Fruit fly (Drosophila melanogaster) whole organism, adult: ENCODE data around the gene CG13084.

Source experiments
- CG11617 ChIP-seq: fragments of 200-800 bp; sonication (Bioruptor generic); optimal IDR thresholded peaks from 2 replicates; lab custom pipeline; 2017; ENCODE audit warnings: mild to moderate bottlenecking, missing biosample characterization, missing genetic modification reagents, missing genetic modification characterization
- CG12768 ChIP-seq: fragments of 200-800 bp; sonication (Bioruptor generic); optimal IDR thresholded peaks from 2 replicates; lab custom pipeline; 2017; ENCODE audit warnings: missing biosample characterization, missing genetic modification characterization, mild to moderate bottlenecking, moderate library complexity, missing genetic modification reagents
- CG14711 ChIP-seq: fragments of 200-800 bp; sonication (Bioruptor generic); optimal IDR thresholded peaks from 2 replicates; lab custom pipeline; 2018; ENCODE audit warnings: missing biosample characterization, mild to moderate bottlenecking, missing genetic modification characterization, moderate library complexity
- CG1620 ChIP-seq: fragments of 200-800 bp; sonication (Bioruptor generic); optimal IDR thresholded peaks from 2 replicates; lab custom pipeline; 2016; ENCODE audit warnings: missing biosample characterization, missing genetic modification characterization
- CG33017 ChIP-seq: fragments of 200-800 bp; sonication (Bioruptor generic); optimal IDR thresholded peaks from 2 replicates; lab custom pipeline; 2018; ENCODE audit warnings: missing biosample characterization, mild to moderate bottlenecking, missing genetic modification characterization, moderate library complexity
- CG5204 ChIP-seq: fragments of 200-800 bp; sonication (Bioruptor generic); optimal IDR thresholded peaks from 2 replicates; lab custom pipeline; 2016; ENCODE audit warnings: missing biosample characterization, missing genetic modification characterization
- CG7045 ChIP-seq: fragments of 200-800 bp; sonication (Bioruptor generic); optimal IDR thresholded peaks from 2 replicates; lab custom pipeline; 2017; ENCODE audit warnings: missing biosample characterization, mild to moderate bottlenecking, missing genetic modification characterization
- CG7101 ChIP-seq: fragments of 200-800 bp; sonication (Bioruptor generic); optimal IDR thresholded peaks from 2 replicates; lab custom pipeline; 2018; ENCODE audit warnings: missing biosample characterization, mild to moderate bottlenecking, missing genetic modification characterization, moderate library complexity
- Clk ChIP-seq: fragments of 200-800 bp; sonication (Bioruptor generic); optimal IDR thresholded peaks from 2 replicates; lab custom pipeline; 2017; ENCODE audit warnings: missing biosample characterization, missing genetic modification characterization
- Crg-1 ChIP-seq: fragments of 200-800 bp; sonication (Bioruptor generic); optimal IDR thresholded peaks from 2 replicates; lab custom pipeline; 2016; ENCODE audit warnings: missing biosample characterization, missing genetic modification characterization
- Hr96 ChIP-seq: fragments of 200-800 bp; sonication (Bioruptor generic); optimal IDR thresholded peaks from 2 replicates; lab custom pipeline; 2016; ENCODE audit warnings: missing biosample characterization, missing genetic modification characterization
- Mnt ChIP-seq: fragments of 200-800 bp; sonication (Bioruptor generic); optimal IDR thresholded peaks from 2 replicates; lab custom pipeline; 2016; ENCODE audit warnings: missing biosample characterization, mild to moderate bottlenecking, missing genetic modification characterization
- bab1 ChIP-seq: fragments of 200-800 bp; sonication (Bioruptor generic); optimal IDR thresholded peaks from 3 replicates; lab custom pipeline; 2019; ENCODE audit warnings: missing biosample characterization, mild to moderate bottlenecking, missing genetic modification characterization, moderate library complexity
- cic ChIP-seq: fragments of 200-800 bp; sonication (Bioruptor generic); optimal IDR thresholded peaks from 2 replicates; lab custom pipeline; 2017; ENCODE audit warnings: missing biosample characterization, mild to moderate bottlenecking, missing genetic modification characterization, moderate library complexity
- cnc ChIP-seq, 2 experiments: fragments of >200 bp; optimal IDR thresholded peaks; 2 replicates each; lab custom pipeline; 2017
- kay ChIP-seq: fragments of 200-800 bp; sonication (Bioruptor generic); peaks from one replicate; lab custom pipeline; 2016; ENCODE audit warnings: missing biosample characterization, missing genetic modification characterization, borderline replicate concordance
- ovo ChIP-seq: fragments of 200-800 bp; sonication (Bioruptor generic); optimal IDR thresholded peaks from 2 replicates; lab custom pipeline; 2016; ENCODE audit warnings: missing biosample characterization, missing genetic modification characterization
- pad ChIP-seq: fragments of 200-800 bp; sonication (Bioruptor generic); optimal IDR thresholded peaks from 3 replicates; lab custom pipeline; 2017; ENCODE audit warnings: missing biosample characterization, missing genetic modification characterization, mild to moderate bottlenecking, moderate library complexity, missing genetic modification reagents
- tj ChIP-seq: fragments of 200-800 bp; sonication (Bioruptor generic); optimal IDR thresholded peaks from 3 replicates; lab custom pipeline; 2017; ENCODE audit warnings: missing biosample characterization, mild to moderate bottlenecking, missing genetic modification characterization, moderate library complexity
- toe ChIP-seq: fragments of 200-800 bp; sonication (Bioruptor generic); optimal IDR thresholded peaks from 2 replicates; lab custom pipeline; 2016; ENCODE audit warnings: missing biosample characterization, missing genetic modification characterization

The CG13084 gene

DNA sequence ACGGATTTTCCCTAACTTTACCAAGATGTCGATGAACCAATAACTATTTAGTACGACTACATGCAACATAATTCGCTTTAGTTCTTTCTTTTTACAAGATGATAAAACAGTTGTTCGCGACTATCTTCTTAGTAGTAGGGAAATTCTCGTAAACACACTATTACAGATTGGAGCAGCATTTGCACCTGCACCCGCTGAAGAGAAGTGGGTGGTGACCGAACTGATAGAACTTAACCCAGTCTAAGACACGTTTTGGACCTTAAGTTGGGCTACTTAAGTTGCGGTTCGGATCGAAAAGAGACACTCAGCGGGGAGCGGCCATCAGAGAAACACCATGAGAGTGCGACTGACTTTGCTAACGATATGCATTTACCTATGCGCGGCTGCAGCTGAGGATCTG is 2.5 kb downstream of the CG13084 start, which contains the start of gene CG13083:
TSS of gene CG13083 (plus strand) at position 301 of the 400 bp plus-strand sequence.
- no peak for TF ChIP-seq Clk

DNA sequence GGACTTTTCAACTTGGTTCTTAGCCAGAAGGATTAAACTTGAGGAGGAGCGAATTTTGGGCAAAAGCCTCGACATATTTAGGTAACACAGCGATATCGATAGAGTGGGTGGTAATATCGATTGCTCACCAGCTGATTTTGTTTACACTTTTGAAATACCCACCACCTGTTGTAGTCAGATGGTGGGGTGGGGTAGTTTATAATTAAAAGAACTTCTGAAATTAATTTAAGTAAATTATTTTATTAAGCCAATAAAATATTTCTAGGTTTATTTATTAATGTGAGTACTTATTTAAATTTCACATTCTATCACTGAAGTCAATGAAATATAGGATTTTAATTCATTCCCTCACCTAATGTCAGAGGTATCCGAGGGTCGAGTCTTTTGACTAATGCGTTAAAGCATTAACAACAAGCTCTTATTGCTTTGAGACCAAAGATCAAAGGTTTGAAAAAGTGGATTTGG is 5.3 kb downstream of the CG13084 start, which contains the start of the genes CG10194 and CG18094:
TSS of gene CG10194 (minus strand) at position 108 of the 465 bp plus-strand sequence.
TSS of gene CG18094 (plus strand) at position 266 of the 465 bp plus-strand sequence.
- TF ChIP-seq kay (GFP tag; lab: Kevin White, UChicago), result no peak
- no peak for TF ChIP-seq Crg-1
- peak; percentile 36 for TF ChIP-seq Mnt (GFP tag; lab: Kevin White, UChicago)
- no peak for TF ChIP-seq CG7045 (GFP tag; lab: Kevin White, UChicago)
- TF ChIP-seq CG33017 (tag; lab: Kevin White, UChicago), result peak; percentile 84
- TF ChIP-seq cnc (optimal IDR thresholded peaks at IDR 0.05; lab: Kevin White, UChicago), result no peak
- TF ChIP-seq bab1 (GFP tag; lab: Kevin White, UChicago), result peak; percentile 88
- no peak for TF ChIP-seq CG1620 (GFP tag; lab: Kevin White, UChicago)
- TF ChIP-seq CG11617, result peak; percentile 60
- no peak for TF ChIP-seq CG5204
- peak; percentile 69 for TF ChIP-seq CG12768 (GFP tag; lab: Kevin White, UChicago)
- TF ChIP-seq ovo (GFP tag; lab: Kevin White, UChicago), result no peak
- TF ChIP-seq tj (GFP tag; lab: Kevin White, UChicago), result peak; percentile 51
- TF ChIP-seq Clk, result no peak
- TF ChIP-seq CG14711, result peak; percentile 69
- TF ChIP-seq pad (GFP tag; lab: Kevin White, UChicago), result no peak
- TF ChIP-seq CG7101 (tag; lab: Kevin White, UChicago), result peak; percentile 68
- TF ChIP-seq toe, result no peak
- peak; percentile 18 for TF ChIP-seq cic (GFP tag; lab: Kevin White, UChicago)
- TF ChIP-seq Hr96, result no peak

DNA sequence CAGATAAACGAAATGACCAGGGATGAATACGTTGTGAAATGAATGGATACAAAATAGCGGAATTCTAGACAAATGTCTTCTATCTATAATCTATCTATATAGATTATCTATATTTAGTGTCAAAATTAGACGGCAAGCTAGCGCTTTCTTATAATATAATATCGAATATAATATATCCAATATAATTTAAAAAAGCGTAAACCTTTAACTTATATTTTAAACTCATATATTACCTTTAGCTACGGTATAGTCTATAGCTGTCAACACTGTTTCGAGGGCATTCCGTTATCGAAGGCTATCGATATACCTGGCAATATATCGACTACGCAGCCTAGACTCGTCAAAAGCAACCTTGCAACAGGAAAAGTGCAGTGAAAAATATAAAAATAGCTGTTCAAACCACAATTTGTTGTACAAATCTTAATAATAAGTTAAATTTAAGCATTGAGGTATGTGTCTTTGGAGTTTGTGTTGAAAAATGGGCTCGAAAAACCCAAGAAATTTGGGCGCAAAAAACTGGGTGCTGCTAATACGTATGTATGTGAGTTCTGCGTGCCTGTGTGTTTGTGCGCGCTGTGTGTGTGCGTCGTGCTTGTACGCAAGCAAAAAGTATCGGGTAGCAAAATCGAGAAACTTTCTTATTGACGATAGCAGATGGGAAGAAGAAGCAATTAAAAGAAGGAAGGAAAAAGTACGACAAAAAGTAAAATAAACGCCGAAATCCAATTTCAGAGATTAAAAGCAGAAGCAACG is 8.4 kb downstream of the CG13084 start, which contains the start of the genes swm and Ctu2:
TSS of gene swm (plus strand) at position 318 of the 753 bp plus-strand sequence.
TSS of gene Ctu2 (minus strand) at position 320 of the 753 bp plus-strand sequence.
- TF ChIP-seq cnc (optimal IDR thresholded peaks at IDR 0.05; lab: Kevin White, UChicago) (no peak), cic (GFP tag; lab: Kevin White, UChicago) (no peak), ovo (GFP tag; lab: Kevin White, UChicago) (peak; percentile 67), pad (GFP tag; lab: Kevin White, UChicago) (peak; percentile 38), CG14711 (peak; percentile 81), CG7101 (tag; lab: Kevin White, UChicago) (peak; percentile 85), Hr96 (peak; percentile 11), Clk (peak; percentile 36), bab1 (GFP tag; lab: Kevin White, UChicago) (peak; percentile 78), CG7045 (GFP tag; lab: Kevin White, UChicago) (peak; percentile 60), CG11617 (peak; percentile 73), kay (GFP tag; lab: Kevin White, UChicago) (no peak), toe (no peak), Crg-1 (peak; percentile 46), CG1620 (GFP tag; lab: Kevin White, UChicago) (peak; percentile 27), CG12768 (GFP tag; lab: Kevin White, UChicago) (peak; percentile 74), CG33017 (tag; lab: Kevin White, UChicago) (peak; percentile 59), Mnt (GFP tag; lab: Kevin White, UChicago) (peak; percentile 37), tj (GFP tag; lab: Kevin White, UChicago) (peak; percentile 70), CG5204 (no peak)

DNA sequence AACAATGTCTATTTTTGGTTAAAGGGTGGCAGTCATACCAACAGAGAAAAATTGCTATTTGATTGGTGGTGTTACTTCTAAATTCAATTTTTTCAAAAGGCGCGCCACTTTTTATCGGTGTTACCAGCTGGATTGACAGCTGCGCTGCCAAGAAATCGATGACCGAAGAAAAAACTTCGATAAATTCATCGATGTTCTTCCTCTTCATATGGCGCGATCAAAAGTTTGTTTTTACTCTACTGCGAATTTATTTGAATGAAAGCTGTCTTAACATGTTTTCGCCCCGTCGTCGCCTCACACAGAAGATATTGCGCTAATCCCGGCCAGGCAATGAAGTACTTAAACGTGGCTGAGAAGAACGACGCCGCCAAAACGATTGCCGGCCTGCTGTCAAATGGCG is 13.3 kb downstream of the CG13084 start, which contains the start of gene Top3alpha:
TSS of gene Top3alpha (plus strand) at position 186 of the 400 bp plus-strand sequence.
- no peak for TF ChIP-seq Crg-1
- TF ChIP-seq bab1 (GFP tag; lab: Kevin White, UChicago), result peak; percentile 29

DNA sequence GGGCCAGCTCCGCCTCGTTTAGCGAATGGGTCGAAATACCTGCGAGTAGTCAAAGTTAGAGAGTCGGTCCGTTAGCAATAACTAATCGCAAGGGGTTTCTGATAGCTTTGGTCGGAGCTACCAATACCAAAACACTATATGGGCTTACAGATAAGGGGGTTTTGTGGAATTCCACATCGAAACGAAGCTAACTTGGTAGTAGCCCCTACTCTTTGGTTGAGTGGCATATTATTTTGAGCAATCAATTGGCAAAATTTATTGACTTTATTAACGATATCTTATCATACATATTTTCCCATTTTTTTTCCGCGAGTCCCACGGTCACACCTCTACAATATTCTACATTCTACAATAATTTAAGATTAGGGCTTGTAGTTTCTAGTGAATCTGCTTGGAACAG is 21.6 kb downstream of the CG13084 start:
- TF ChIP-seq cnc (optimal IDR thresholded peaks at IDR 0.05; lab: Kevin White, UChicago) (no peak), Clk (no peak), pad (GFP tag; lab: Kevin White, UChicago) (no peak)

DNA sequence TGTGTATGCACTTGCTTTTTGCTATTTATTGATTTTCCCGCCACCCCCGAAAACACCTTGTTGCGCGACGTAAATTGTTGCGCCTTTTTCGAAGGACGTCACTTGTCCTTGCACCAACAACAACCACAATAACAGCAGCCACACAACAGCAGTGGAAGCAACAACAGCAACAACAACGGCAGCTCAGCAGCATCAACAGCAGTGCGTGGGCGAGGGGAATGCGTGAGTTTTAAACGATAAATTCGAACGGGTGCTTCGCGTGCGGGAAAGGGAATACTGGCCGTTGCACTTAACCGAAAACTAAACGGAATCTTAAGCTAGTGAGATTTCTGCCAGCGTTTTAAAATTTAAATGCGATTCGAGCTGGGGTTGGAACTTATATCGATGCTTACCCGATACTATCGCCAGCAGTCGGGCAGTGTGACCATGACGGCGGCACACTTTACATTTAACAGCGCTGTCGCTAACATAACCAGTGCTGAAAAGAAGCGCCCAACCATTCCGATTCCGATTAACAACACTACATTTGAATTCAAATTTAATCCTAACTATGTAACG is 23.7 kb downstream of the CG13084 start, which contains the start of gene cyst:
TSS of gene cyst (minus strand) at position 404 of the 558 bp plus-strand sequence.
- TF ChIP-seq CG11617 (peak; percentile 10), pad (GFP tag; lab: Kevin White, UChicago) (peak; percentile 70), CG1620 (GFP tag; lab: Kevin White, UChicago) (peak; percentile 75), CG14711 (peak; percentile 13), CG33017 (tag; lab: Kevin White, UChicago) (peak; percentile 3), Clk (no peak), Hr96 (peak; percentile 61), CG7101 (tag; lab: Kevin White, UChicago) (peak; percentile 53), tj (GFP tag; lab: Kevin White, UChicago) (peak; percentile 52), cic (GFP tag; lab: Kevin White, UChicago) (peak; percentile 37), CG7045 (GFP tag; lab: Kevin White, UChicago) (peak; percentile 6), CG12768 (GFP tag; lab: Kevin White, UChicago) (no peak), ovo (GFP tag; lab: Kevin White, UChicago) (peak; percentile 45), Crg-1 (peak; percentile 74), toe (peak; percentile 42), kay (GFP tag; lab: Kevin White, UChicago) (no peak), cnc (optimal IDR thresholded peaks at IDR 0.05; lab: Kevin White, UChicago) (no peak), bab1 (GFP tag; lab: Kevin White, UChicago) (peak; percentile 44), Mnt (GFP tag; lab: Kevin White, UChicago) (peak; percentile 60), CG5204 (peak; percentile 29)
